Fruit fly (Drosophila melanogaster): ENCODE results near the gene Fgop2.

dm6 chr2L:6916345-6916744 lies 28.7 kb downstream of the Fgop2 start, which contains the start of gene CG32829:
- no peak for TF ChIP-seq Rel (GFP tag; optimal IDR thresholded peaks at IDR 0.05)
- TF ChIP-seq Rel (tag; optimal IDR thresholded peaks at IDR 0.05) = no peak
- no peak for TF ChIP-seq lola (GFP tag; optimal IDR thresholded peaks at IDR 0.05)
- TF ChIP-seq Myc (optimal IDR thresholded peaks at IDR 0.05) = no peak
- TF ChIP-seq tai (GFP tag; optimal IDR thresholded peaks at IDR 0.05) = no peak
- no peak for TF ChIP-seq foxo (GFP tag; optimal IDR thresholded peaks at IDR 0.05)
- TF ChIP-seq N (GFP tag; optimal IDR thresholded peaks at IDR 0.05) = no peak
- TF ChIP-seq sv (GFP tag; optimal IDR thresholded peaks at IDR 0.05) = no peak
- no peak for TF ChIP-seq Hnf4 (GFP tag; optimal IDR thresholded peaks at IDR 0.05)
- TF ChIP-seq dl (GFP tag; optimal IDR thresholded peaks at IDR 0.05; ENCODE audit: insufficient read depth in 1 of 2, partially characterized antibody in 2 of 2) = no peak
- TF ChIP-seq psq (GFP tag; optimal IDR thresholded peaks at IDR 0.05) = no peak
- no peak for TF ChIP-seq ey (GFP tag; optimal IDR thresholded peaks at IDR 0.05)

Data from whole organism, wandering third instar larva.